Worm (Caenorhabditis elegans) whole organism, dauer: ENCODE results near the gene math-37.
"Not testable (repeated sequence)": the region's sequence is repeated elsewhere in the genome, so short reads cannot be mapped to it uniquely, and the experiment has no call there.

Experiments used
- unc-62 ChIP-seq: sonication (generic microtip); optimal IDR thresholded peaks from 2 replicates; lab custom pipeline; 2017; ENCODE audit warnings: missing biosample characterization, missing genetic modification reagents, missing genetic modification characterization

math-37 gene

DNA sequence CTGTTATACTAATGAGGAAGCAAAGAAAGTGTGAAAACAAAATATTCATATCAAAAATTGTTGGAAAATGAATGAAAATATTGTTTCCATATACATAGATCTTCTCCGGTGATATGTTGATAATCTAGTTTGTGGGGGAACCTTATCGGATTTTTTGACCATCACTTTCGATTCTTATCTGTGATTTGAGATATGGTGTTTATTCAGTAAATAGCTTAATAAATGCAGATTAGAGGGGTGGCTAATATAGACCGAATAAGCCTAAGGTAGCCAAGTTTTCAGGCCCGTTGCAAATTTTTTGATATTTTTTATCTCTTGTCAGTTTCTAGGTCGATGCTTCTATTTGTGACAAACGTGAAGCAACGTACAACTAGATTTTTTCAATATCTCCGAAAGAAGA lies 50.6 kb downstream of the math-37 start, which contains the start of gene F07E5.7:
F07E5.7 (minus strand) TSS at position 101 of the 400 bp plus-strand sequence.
- no peak for TF ChIP-seq unc-62 (GFP tag; lab: Kevin White, UChicago)

DNA sequence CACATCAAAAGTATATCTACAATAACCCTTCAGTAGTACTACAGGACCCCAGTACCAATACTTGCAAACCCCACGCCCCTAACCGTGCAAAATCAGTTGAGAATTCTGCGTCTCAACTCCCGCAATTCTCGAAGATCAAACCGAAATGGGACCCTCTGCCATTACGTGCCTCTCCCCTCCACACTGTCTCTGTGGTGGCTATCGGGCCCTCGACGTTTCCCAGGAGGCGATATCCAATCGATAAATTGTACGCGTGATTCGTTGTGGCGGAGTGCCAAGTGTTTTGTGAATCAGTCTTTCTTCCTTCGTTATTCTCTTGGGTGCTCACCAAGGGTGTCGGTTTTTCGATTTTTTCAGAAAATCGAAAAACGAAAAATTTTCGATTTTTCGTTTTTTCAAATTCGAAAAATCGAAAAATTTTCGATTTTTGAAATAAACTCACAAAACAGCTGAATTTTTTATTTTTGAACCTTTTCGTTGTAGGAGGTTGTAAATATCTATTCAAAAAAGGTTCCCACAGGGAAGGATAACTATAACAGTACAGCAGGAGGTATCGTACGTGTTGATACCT lies 54.5 kb downstream of the math-37 start, which contains the start of gene F07E5.12:
F07E5.12 (plus strand) TSS at position 521 of the 571 bp plus-strand sequence.
- TF ChIP-seq unc-62 (GFP tag; lab: Kevin White, UChicago): not testable (repeated sequence)
